Fruit fly (Drosophila melanogaster) S2 (cell line): Measurements from ENCODE around the gene m.

Source experiments
- CG8478 ChIP-seq: fragments of >200 bp; optimal IDR thresholded peaks from 2 replicates; lab custom pipeline; 2018
- CTCF ChIP-seq, 2 experiments: fragments of >200 bp; optimal IDR thresholded peaks; 2 replicates each; lab custom pipeline; 2018

m gene

DNA sequence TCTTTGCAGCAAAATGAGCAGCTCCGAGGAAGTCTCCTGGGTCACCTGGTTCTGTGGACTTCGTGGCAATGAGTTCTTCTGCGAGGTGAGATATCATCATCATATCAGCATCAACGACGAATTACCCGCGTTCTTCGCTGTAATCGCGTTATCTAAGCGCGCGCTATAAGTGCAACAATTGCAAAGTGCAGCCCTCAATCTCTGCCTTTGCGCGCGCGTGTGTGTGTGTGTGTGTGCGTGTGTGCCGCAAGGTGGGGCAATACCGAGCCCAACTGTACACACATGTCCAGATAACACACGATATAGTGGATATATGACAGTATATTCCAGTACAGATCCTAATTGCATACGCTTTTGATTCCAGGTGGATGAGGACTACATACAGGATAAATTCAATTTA is 39.4 kb downstream of the m start:
- no peak for TF ChIP-seq CTCF (optimal IDR thresholded peaks at IDR 0.05; lab: Kevin White, UChicago)
- TF ChIP-seq CG8478 (lab: Kevin White, UChicago), result no peak

DNA sequence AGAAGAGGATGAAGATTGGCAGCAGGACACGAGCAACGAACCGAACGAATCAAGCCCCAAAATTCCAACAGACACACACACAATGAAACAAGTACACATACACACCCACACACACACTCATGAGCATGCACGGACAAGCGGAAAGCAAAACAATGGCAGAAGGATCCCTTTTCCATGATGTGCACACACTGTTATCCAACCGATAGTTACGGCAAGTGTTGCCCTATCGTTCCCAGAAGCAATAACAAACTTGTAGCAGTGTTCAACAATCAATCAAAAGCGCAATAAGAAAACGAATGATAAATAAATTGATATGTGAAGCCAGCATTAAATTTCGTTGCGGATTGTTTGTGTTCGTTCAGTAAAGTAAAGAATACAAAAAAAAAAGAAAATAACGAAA is 42.9 kb downstream of the m start:
- no peak for TF ChIP-seq CTCF (optimal IDR thresholded peaks at IDR 0.05; lab: Kevin White, UChicago)
- no peak for TF ChIP-seq CG8478 (lab: Kevin White, UChicago)

DNA sequence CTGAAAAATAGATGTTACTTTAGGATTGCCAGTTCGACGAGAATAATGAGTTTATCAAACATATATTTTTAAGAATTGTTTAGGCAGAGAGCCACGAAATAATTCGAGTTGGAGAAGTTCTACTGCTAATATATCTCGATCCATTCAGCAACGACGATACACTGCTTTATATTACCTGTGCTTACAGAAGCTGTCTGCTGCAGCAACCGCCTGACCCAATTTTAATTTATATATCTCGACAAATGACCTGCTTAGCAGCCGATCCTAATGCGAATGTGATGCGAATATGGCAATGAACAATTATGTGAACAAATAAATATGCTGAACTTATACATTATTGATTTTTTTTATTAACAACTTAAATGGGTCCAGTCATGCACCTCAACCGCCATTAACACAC is 44.4 kb downstream of the m start:
- TF ChIP-seq CG8478 (lab: Kevin White, UChicago) (no peak), CTCF (optimal IDR thresholded peaks at IDR 0.05; lab: Kevin White, UChicago) (no peak)

DNA sequence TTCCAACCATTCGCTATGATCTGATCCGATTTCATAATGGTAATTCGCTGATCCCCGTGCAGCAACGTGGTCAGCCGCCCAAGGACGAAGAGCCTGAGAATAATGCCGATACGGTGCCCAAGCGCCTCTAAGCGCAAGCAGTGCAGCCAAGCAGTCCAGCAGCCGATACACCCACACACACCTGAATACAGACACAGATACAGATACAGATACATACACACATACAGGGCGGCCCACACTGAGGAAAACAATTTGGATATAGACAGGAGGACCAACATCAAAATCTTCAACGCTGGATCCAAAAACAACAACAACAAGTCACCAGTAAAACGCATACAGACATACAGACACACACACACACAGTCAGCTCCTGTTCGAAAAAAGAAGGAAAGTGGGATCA is 45.9 kb downstream of the m start:
- TF ChIP-seq CTCF (optimal IDR thresholded peaks at IDR 0.05; lab: Kevin White, UChicago), result no peak
- TF ChIP-seq CG8478 (lab: Kevin White, UChicago), result no peak

DNA sequence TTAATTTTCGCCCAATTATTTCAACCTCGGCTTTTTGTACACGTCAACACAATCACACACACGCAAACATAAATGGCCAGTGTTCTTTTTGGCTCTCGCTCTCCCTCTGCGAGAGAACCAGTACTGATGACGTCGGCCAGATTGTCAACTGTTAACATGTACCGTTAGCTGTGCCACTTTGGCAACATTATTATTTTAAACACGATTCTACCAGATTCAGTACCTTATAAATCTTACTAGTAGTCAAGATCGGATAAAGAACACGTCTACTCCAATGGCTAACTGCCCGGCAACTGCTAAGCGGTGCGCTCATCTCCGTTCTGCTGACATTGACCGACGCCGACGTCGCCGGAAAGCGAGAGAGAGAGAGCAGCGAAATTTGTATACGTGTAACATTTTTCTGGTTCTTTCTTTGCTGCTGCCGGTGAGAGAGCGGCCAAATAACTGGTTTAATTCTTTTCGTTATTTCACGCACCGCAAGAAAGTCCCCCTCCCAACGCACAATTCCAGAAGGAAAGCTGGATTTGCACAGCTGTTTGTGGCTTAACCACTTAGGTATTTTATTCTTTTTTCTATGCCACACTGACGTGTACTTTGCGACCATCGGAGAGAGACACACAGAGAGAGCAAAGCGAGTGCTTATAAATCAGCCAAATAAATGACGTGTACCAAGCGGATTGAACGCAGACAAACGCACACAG is 51.1 kb downstream of the m start:
- TF ChIP-seq CG8478 (lab: Kevin White, UChicago) (no peak), CTCF (optimal IDR thresholded peaks at IDR 0.05; lab: Kevin White, UChicago) (no peak)

DNA sequence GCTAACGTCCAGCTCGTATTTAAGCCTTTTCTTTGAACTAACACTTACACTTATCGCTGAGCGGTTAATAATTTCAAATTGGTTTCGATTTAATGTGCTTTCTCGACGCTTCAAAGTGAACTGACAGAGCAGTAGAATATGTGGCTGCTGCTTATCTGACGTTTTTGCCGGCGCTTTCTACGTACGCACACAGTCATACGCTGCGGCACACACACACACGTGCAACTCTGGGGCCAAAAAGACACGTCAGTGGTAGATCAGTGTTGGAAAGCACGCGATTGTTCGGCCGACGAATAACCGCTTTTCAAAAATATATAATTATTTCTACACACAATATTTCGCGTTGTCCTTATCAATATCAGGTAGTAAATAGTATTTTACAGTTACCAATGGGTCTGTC is 52.1 kb downstream of the m start:
- TF ChIP-seq CG8478 (lab: Kevin White, UChicago), result no peak
- TF ChIP-seq CTCF (optimal IDR thresholded peaks at IDR 0.05; lab: Kevin White, UChicago), result no peak

DNA sequence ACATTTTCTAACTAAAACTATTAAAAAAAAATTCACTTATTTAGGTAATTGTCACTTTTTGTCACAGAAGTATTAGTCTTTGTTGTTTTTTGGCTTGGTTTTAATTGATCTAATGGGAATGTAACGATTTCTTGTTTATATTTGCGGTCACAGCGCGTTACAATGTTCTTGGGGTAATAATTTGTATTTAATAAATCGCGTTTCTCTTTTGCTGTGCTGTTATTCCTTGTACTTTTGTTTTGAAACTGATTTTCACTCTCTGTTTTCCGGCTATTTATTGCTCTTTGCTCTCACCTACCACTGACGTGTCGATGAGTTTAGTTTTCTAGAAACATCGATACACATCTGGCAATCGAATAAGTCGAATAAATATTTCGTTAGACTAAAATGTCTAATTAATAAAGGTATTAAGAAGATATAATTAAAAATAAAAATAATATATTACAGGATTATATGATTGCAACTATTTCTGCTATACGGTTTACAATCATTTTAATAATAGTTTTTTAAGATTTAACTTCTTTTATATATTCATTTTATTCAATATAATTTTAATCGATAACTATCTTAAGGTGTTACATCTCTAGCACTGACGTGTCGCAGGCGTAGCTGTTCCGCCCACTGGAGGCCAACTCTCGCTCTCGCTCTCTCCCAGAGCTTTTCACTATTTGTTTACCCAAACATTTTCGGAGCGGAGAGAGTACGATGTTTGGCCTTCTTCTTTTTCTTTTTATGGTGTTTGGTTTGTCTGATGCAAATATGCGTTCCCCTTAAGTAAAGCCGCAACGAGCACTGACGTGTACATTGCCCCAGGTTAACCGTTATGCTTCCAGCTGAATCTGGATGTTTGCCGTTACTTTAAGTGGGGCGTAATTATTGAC is 53.0 kb downstream of the m start, which contains the start of gene Hsc70-3:
Hsc70-3 (minus strand) TSS at position 251 of the 881 bp plus-strand sequence.
- TF ChIP-seq CTCF (optimal IDR thresholded peaks at IDR 0.05; lab: Kevin White, UChicago), result no peak
- no peak for TF ChIP-seq CG8478 (lab: Kevin White, UChicago)

DNA sequence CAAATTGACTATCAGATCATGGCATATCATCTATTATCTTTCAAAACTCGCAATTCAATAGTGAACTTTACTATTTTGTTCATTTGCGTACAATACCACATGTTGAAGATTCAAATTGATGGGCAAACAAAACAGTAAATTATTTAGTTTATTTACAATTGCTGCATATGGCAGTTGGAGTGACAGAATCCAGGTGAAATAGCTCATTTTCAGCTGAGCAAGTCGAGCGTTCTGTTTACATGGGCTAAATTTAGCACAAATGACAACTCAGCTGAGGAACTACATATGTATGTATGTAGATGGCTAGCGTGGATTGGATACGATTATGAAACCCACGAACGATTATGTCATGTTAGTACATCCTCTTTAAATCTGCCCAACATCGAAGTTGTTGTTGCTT is 58.8 kb downstream of the m start:
- TF ChIP-seq CTCF (optimal IDR thresholded peaks at IDR 0.05; lab: Kevin White, UChicago) (no peak), CG8478 (lab: Kevin White, UChicago) (no peak)

DNA sequence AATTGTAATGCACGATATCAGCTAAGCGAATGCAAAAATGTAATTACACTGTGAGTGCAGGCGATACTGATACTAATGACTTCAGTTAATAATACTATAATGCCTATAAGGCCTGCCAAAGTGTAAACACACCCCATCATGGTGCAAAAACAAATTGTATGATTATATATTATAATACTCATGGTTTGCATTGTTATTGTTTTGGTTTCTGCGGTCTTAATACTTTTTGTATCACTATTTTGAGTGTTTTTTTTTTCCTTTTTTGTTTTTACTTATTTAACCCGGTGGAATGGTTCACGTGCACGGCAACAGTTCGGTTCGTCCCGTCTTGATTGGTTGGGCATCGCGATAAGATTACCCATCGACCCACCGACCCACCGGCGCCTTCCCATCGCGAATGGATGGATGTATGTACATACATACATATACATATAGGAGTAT is 59.7 kb downstream of the m start:
- no peak for TF ChIP-seq CTCF (optimal IDR thresholded peaks at IDR 0.05; lab: Kevin White, UChicago)
- TF ChIP-seq CG8478 (lab: Kevin White, UChicago), result no peak

DNA sequence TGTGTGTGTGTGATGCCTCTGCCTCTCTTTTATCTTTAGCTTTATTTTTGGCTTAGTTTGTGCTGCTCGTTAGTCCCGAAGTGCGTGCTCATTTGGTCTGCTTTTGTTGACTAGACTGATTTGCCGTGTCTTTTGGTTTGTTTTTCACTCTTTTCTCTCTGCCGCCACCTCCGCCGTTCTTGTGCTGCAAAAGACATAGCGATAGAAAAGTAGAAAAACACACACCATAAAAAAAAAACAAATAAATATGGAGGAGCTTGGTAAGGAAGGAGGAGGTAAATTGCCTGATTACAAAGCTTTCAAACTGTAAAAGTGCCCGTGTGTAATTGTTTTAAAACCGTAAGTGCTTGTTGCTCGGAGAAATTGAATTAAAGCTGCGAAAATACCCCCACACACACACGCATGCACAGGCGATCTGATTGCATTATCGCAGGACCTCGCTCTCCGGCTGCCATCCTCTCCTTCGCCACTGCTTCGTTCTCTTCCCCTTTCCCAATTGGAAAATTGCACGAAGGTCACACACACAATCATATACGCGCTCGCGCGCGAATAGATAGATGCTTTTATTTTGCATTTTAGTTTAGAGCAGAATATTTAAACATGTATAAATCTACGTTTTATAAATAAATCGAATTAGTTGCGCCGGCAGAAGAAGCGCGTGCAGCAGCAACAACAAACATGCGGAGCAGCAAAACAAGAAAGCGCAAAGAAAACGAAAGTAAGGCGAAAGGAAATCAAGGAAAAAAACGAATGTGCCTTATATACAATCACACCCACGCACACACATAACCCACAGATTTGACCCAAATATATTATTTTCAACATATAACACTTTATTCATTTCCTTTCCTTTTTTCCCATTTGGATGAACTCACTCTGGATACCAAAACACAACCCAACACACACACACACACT is 61.5 kb downstream of the m start:
- TF ChIP-seq CG8478 (lab: Kevin White, UChicago), result no peak
- no peak for TF ChIP-seq CTCF (optimal IDR thresholded peaks at IDR 0.05; lab: Kevin White, UChicago)

DNA sequence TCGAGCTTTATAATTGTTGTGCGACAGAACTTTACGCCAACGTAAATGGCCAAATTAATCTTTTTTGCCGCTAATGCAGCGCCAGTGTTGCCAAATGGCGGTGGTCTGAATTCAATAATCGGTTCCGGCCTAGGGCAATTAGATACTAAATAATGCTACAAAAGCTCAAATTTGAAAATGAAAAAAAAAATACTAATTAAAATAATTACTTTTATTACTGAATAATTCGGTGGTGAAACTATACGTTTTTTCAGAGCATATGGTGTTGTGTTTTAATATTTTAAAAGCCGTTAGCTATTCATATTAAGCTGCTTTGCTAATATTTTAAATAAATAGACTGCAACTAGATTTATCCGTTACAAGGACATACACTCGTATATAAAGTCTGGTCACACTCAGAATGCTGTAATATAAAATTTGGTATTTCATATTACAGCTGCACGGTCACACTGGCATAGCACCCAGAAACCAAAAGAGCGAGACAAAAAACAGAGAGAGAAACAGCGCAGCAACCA is 62.4 kb downstream of the m start, which contains the start of the genes CG1578 and rudhira:
CG1578 (minus strand) TSS at position 118 of the 515 bp plus-strand sequence.
rudhira (plus strand) TSS at position 465 of the 515 bp plus-strand sequence.
- no peak for TF ChIP-seq CTCF (optimal IDR thresholded peaks at IDR 0.05; lab: Kevin White, UChicago)
- TF ChIP-seq CG8478 (lab: Kevin White, UChicago), result no peak

DNA sequence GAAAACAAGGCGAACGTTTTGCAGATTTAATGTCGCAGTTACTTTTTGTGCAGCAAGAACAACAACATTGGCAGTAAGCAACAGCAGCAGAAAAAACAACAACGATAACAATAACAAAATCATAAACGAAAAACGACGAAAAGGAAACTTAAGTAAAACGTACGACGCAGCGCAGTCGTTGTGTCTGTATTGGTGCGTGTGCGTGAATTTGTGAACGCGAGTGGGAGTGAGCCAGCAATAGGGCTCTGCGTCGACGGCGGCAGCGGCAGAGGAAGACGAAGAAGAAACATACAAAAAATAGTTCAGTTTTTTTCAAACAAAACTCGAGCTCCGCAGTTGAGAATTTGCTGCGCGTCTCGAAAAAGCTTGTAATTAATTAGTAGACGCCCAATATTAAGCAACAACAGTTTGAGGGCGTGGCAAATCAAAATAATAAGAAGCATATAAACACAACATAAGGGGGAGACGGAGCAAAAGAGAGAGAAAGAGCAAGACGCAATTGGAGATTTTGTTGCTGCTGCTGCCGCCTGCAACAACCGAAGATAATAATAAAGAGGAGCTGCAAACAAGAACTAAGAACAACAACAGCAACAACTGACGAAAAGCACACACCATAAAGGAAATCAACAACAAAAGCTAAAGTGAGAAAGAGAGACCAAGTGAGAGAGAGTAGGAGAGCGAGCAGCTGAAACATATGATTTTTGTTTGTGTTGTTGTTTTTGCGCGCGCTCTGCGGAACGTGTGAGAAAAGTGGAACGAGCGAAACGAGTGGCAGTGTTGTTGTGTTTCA is 63.3 kb downstream of the m start:
- TF ChIP-seq CTCF (optimal IDR thresholded peaks at IDR 0.05; lab: Kevin White, UChicago) (no peak), CG8478 (lab: Kevin White, UChicago) (no peak)
